Worm (Caenorhabditis elegans) whole organism, midembryonic: ENCODE results near the gene Y45F10C.4.

ENCODE experiments used
- flt-1 ChIP-seq: fragments of 200-800 bp; sonication (Bioruptor generic); IDR thresholded peaks from 2 replicates; pipeline ENCODE4 v1.3.6; 2022; ENCODE audit warnings: missing genetic modification characterization, missing compliant biosample characterization
- med-1 ChIP-seq: sonication (generic microtip); optimal IDR thresholded peaks from 2 replicates; lab custom pipeline; 2017; ENCODE audit warnings: missing genetic modification characterization, mild to moderate bottlenecking, missing compliant biosample characterization, antibody characterized with exemption, missing genetic modification reagents; ENCODE audit not compliant: insufficient read depth
- ref-1 ChIP-seq: fragments of 200-800 bp; sonication (Bioruptor generic); conservative IDR thresholded peaks from 2 replicates; pipeline ENCODE4 v1.3.6; 2022; ENCODE audit warnings: missing genetic modification reagents, missing genetic modification characterization, missing compliant biosample characterization
- ztf-23 ChIP-seq: fragments of 200-800 bp; sonication (Bioruptor generic); IDR thresholded peaks from 2 replicates; pipeline ENCODE4 v1.3.6; 2022; ENCODE audit warnings: missing genetic modification reagents, missing genetic modification characterization, missing compliant biosample characterization
- ztf-29 ChIP-seq: fragments of 200-800 bp; sonication (Bioruptor generic); IDR thresholded peaks from 2 replicates; pipeline ENCODE4 v1.3.6; 2022; ENCODE audit warnings: missing genetic modification reagents, missing genetic modification characterization, missing compliant biosample characterization

ce11 chrIV:13693976-13694375, 30.0 kb upstream of the Y45F10C.4 start:
- TF ChIP-seq ztf-23 (no peak), ztf-29 (GFP tag; lab: Robert Waterston, UW) (no peak), ref-1 (GFP tag; lab: Robert Waterston, UW) (no peak), med-1 (GFP tag; lab: Kevin White, UChicago) (no peak), flt-1 (GFP tag; lab: Robert Waterston, UW) (no peak)
